Worm (Caenorhabditis elegans) whole organism, L3 larva: ENCODE results near the gene fig-1.

Experiments used
- R02D3.7 ChIP-seq: fragments of 150-350 bp; optimal IDR thresholded peaks from 2 replicates; lab custom pipeline; 2014; ENCODE audit warnings: missing biosample characterization, missing genetic modification characterization
- ZK546.5 ChIP-seq: sonication (generic microtip); optimal IDR thresholded peaks from 2 replicates; lab custom pipeline; 2017; ENCODE audit warnings: missing biosample characterization, missing genetic modification characterization
- aly-2 ChIP-seq: fragments of 150-350 bp; optimal IDR thresholded peaks from 2 replicates; lab custom pipeline; 2014; ENCODE audit warnings: missing biosample characterization, missing genetic modification characterization
- ceh-16 ChIP-seq: sonication (generic microtip); optimal IDR thresholded peaks from 2 replicates; lab custom pipeline; 2017; ENCODE audit warnings: missing biosample characterization, missing genetic modification characterization
- ceh-28 ChIP-seq: fragments of 150-350 bp; optimal IDR thresholded peaks from 2 replicates; lab custom pipeline; 2014; ENCODE audit warnings: missing biosample characterization, missing genetic modification reagents, missing genetic modification characterization
- egl-27 ChIP-seq: sonication (generic microtip); optimal IDR thresholded peaks from 4 replicates; lab custom pipeline; 2017; ENCODE audit warnings: missing biosample characterization, missing genetic modification reagents, missing genetic modification characterization
- egl-5 ChIP-seq: fragments of 150-350 bp; optimal IDR thresholded peaks from 2 replicates; lab custom pipeline; 2017; ENCODE audit warnings: missing biosample characterization, missing genetic modification reagents, missing genetic modification characterization, inconsistent platforms
- elt-2 ChIP-seq: sonication (generic microtip); optimal IDR thresholded peaks from 2 replicates; lab custom pipeline; 2016; ENCODE audit warnings: missing genetic modification reagents, mild to moderate bottlenecking, missing genetic modification characterization, missing compliant biosample characterization
- elt-3 ChIP-seq, 3 experiments: fragments of 150-350 bp in 1 of 3; sonication (generic microtip) in 2 of 3; optimal IDR thresholded peaks; 2 replicates in 2 of 3; 4 replicates in 1 of 3; lab custom pipeline; 2014 to 2017; ENCODE audit warnings: missing biosample characterization in 3 of 3, missing genetic modification characterization in 3 of 3
- fkh-10 ChIP-seq: sonication (generic microtip); optimal IDR thresholded peaks from 2 replicates; lab custom pipeline; 2017; ENCODE audit warnings: missing biosample characterization, missing genetic modification reagents, missing genetic modification characterization
- fkh-2 ChIP-seq: fragments of 150-350 bp; optimal IDR thresholded peaks from 2 replicates; lab custom pipeline; 2014; ENCODE audit warnings: missing biosample characterization, missing genetic modification reagents, missing genetic modification characterization
- fos-1 ChIP-seq: fragments of 150-350 bp; optimal IDR thresholded peaks from 2 replicates; lab custom pipeline; 2014; ENCODE audit warnings: missing biosample characterization, missing genetic modification characterization
- jun-1 ChIP-seq: fragments of 150-350 bp; optimal IDR thresholded peaks from 2 replicates; lab custom pipeline; 2014; ENCODE audit warnings: missing biosample characterization, missing genetic modification reagents, missing genetic modification characterization
- lin-15B ChIP-seq: fragments of 150-350 bp; optimal IDR thresholded peaks from 2 replicates; lab custom pipeline; 2014; ENCODE audit warnings: missing biosample characterization, missing genetic modification characterization
- lin-39 ChIP-seq: fragments of 150-350 bp; optimal IDR thresholded peaks from 2 replicates; lab custom pipeline; 2018; ENCODE audit warnings: missing biosample characterization, missing genetic modification reagents, missing genetic modification characterization
- lsy-12 ChIP-seq: sonication (generic microtip); optimal IDR thresholded peaks from 2 replicates; lab custom pipeline; 2016; ENCODE audit warnings: mild to moderate bottlenecking, missing genetic modification characterization, missing compliant biosample characterization
- mdl-1 ChIP-seq: fragments of 150-350 bp; optimal IDR thresholded peaks from 2 replicates; lab custom pipeline; 2014; ENCODE audit warnings: missing biosample characterization, missing genetic modification characterization
- mml-1 ChIP-seq: fragments of 150-350 bp; sonication (generic microtip); optimal IDR thresholded peaks from 3 replicates; lab custom pipeline; 2014; ENCODE audit warnings: missing biosample characterization, missing genetic modification characterization
- nfya-1 ChIP-seq: sonication (generic microtip); optimal IDR thresholded peaks from 2 replicates; lab custom pipeline; 2017; ENCODE audit warnings: missing genetic modification characterization, mild to moderate bottlenecking, missing compliant biosample characterization, antibody characterized with exemption, moderate library complexity; ENCODE audit not compliant: insufficient read depth
- nhr-11 ChIP-seq: fragments of 150-350 bp; optimal IDR thresholded peaks from 2 replicates; lab custom pipeline; 2014; ENCODE audit warnings: missing biosample characterization, missing genetic modification characterization
- nhr-12 ChIP-seq: fragments of 150-350 bp; optimal IDR thresholded peaks from 2 replicates; lab custom pipeline; 2014; ENCODE audit warnings: missing biosample characterization, missing genetic modification characterization
- nhr-23 ChIP-seq: fragments of 150-350 bp; optimal IDR thresholded peaks from 2 replicates; lab custom pipeline; 2014; ENCODE audit warnings: missing biosample characterization, missing genetic modification reagents, missing genetic modification characterization
- nhr-237 ChIP-seq: fragments of 150-350 bp; optimal IDR thresholded peaks from 2 replicates; lab custom pipeline; 2014; ENCODE audit warnings: missing biosample characterization, missing genetic modification characterization
- nhr-25 ChIP-seq: sonication (generic microtip); optimal IDR thresholded peaks from 2 replicates; lab custom pipeline; 2017; ENCODE audit warnings: missing biosample characterization, missing genetic modification characterization
- nhr-28 ChIP-seq: fragments of 150-350 bp; optimal IDR thresholded peaks from 2 replicates; lab custom pipeline; 2014; ENCODE audit warnings: missing biosample characterization, missing genetic modification characterization
- nhr-43 ChIP-seq: sonication (generic microtip); optimal IDR thresholded peaks from 2 replicates; lab custom pipeline; 2016; ENCODE audit warnings: mild to moderate bottlenecking, missing genetic modification characterization, missing compliant biosample characterization; ENCODE audit not compliant: poor library complexity, severe bottlenecking
- nhr-67 ChIP-seq: fragments of 150-350 bp; optimal IDR thresholded peaks from 2 replicates; lab custom pipeline; 2014; ENCODE audit warnings: missing biosample characterization, missing genetic modification characterization
- nhr-76 ChIP-seq: fragments of 150-350 bp; sonication (generic microtip); optimal IDR thresholded peaks from 5 replicates; lab custom pipeline; 2014; ENCODE audit warnings: missing biosample characterization, missing genetic modification characterization
- pha-4 ChIP-seq: fragments of 150-350 bp; optimal IDR thresholded peaks from 2 replicates; lab custom pipeline; 2014; ENCODE audit warnings: missing biosample characterization, missing genetic modification reagents, missing genetic modification characterization
- pqm-1 ChIP-seq: fragments of 150-350 bp; optimal IDR thresholded peaks from 2 replicates; lab custom pipeline; 2017; ENCODE audit warnings: missing biosample characterization, missing genetic modification characterization, inconsistent platforms
- sea-2 ChIP-seq: fragments of 150-350 bp; sonication (generic microtip); optimal IDR thresholded peaks from 4 replicates; lab custom pipeline; 2014; ENCODE audit warnings: missing biosample characterization, missing genetic modification reagents, missing genetic modification characterization
- skn-1 ChIP-seq: fragments of 150-350 bp; optimal IDR thresholded peaks from 2 replicates; lab custom pipeline; 2014; ENCODE audit warnings: missing biosample characterization, missing genetic modification characterization
- snpc-4 ChIP-seq: fragments of 150-350 bp; optimal IDR thresholded peaks from 2 replicates; lab custom pipeline; 2014; ENCODE audit warnings: missing biosample characterization, missing genetic modification characterization
- unc-39 ChIP-seq: sonication (generic microtip); optimal IDR thresholded peaks from 4 replicates; lab custom pipeline; 2017; ENCODE audit warnings: missing biosample characterization, missing genetic modification characterization
- zag-1 ChIP-seq: fragments of 150-350 bp; optimal IDR thresholded peaks from 2 replicates; lab custom pipeline; 2014; ENCODE audit warnings: missing biosample characterization, missing genetic modification characterization

Gene fig-1

DNA sequence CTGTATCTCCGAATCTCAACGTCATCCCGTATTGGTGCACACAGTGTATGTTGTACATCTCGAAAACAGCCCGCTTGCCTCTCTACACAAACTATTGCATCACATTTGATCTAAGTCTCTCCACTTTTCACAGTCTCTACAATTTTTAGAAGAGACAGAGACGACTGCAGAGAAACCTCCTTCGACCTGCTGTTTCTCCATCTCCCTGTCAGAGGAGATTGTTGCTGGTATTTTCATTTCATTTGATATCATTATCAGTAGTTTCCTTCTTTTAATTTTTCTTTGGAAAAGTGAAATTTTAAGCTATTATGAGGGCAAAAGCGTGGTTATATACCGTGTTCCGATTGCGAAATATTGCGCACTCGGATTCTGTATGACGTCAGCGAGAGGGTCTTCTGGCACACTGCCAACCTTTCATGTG lies 40.4 kb downstream of the fig-1 start (continued):
- TF ChIP-seq ceh-16 (tag; lab: Kevin White, UChicago), result no peak
- TF ChIP-seq egl-27 (tag; lab: Kevin White, UChicago), result peak; percentile 31
- TF ChIP-seq ceh-28, result peak; percentile 50
- no peak for TF ChIP-seq fkh-2
- peak; percentile 94 for TF ChIP-seq elt-2 (tag; lab: Kevin White, UChicago)
- no peak for TF ChIP-seq ZK546.5 (tag; lab: Kevin White, UChicago)
- TF ChIP-seq jun-1 (tag; lab: Kevin White, UChicago), result peak; percentile 44
- no peak for TF ChIP-seq sea-2 (GFP tag; lab: Kevin White, UChicago)
- no peak for TF ChIP-seq nhr-237 (tag; lab: Kevin White, UChicago)
- peak; percentile 20 for TF ChIP-seq nhr-76
- TF ChIP-seq egl-5 (tag; lab: Kevin White, UChicago), result no peak
- TF ChIP-seq lsy-12 (tag; lab: Kevin White, UChicago), result no peak
- TF ChIP-seq zag-1 (tag; lab: Kevin White, UChicago), result no peak
- TF ChIP-seq nhr-25 (tag; lab: Kevin White, UChicago), result peak; percentile 19

DNA sequence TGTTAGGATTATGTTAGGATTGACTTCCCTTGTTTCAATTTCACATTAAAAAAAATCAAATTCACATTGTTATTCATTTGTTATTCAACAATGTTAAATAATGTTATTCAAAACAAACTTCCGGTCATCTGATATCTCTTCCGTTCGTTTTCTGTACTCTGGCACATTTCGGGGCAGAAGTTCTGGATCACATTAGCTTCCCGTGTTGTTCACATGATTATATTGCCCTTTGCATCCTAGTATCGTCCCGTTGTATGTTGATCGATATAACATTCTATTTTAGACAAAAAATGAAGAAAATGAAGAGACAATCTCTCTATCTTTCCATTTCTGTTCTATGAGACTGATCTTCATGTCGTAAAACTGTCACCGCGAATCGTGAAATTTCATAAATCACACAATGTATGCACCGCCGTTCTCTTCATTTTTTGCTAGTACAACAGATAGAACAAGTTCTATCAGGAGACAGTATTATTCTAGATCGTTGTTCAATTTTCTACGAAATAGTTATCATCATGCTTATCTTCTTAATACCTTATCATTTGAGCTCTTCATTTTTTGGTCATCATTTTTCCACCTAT lies 40.9 kb downstream of the fig-1 start:
- TF ChIP-seq nhr-25 (tag; lab: Kevin White, UChicago), result peak; percentile 8
- TF ChIP-seq nhr-43, result peak; percentile 85
- peak; percentile 36 for TF ChIP-seq nhr-23 (tag; lab: Kevin White, UChicago)
- TF ChIP-seq fos-1 (tag; lab: Kevin White, UChicago), result peak; percentile 20
- TF ChIP-seq snpc-4 (tag; lab: Kevin White, UChicago), result no peak

DNA sequence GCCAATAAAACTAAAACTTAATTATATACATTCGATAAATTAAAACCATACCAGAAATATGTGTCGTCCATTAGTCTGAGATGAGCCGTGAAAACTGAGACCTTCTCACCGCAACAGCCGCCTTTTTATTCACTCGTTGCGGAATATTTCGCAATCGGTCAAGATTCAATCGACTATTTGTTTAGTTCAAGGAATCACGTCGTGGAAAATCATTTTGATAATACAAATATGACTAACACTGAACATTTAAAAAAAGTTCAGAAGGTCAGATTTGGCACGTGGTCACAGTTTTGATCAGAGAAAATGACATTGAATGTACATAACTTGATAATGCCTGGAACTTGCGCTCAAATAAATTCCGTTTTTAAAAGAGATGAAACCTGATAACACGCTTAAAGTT lies 42.3 kb downstream of the fig-1 start, which contains the start of gene F17C11.11:
F17C11.11 (minus strand) TSS at position 79 of the 400 bp plus-strand sequence.
- TF ChIP-seq nhr-23 (tag; lab: Kevin White, UChicago) (peak; percentile 4), pqm-1 (tag; lab: Kevin White, UChicago) (peak; percentile 62), unc-39 (tag; lab: Kevin White, UChicago) (no peak), nfya-1 (tag; lab: Kevin White, UChicago) (no peak), elt-2 (tag; lab: Kevin White, UChicago) (peak; percentile 77), fkh-10 (no peak), mml-1 (tag; lab: Kevin White, UChicago) (no peak), aly-2 (no peak), lin-39 (tag; lab: Kevin White, UChicago) (no peak), ceh-16 (tag; lab: Kevin White, UChicago) (no peak), pha-4 (tag; lab: Kevin White, UChicago) (peak; percentile 6)
- TF ChIP-seq, all 47 proteins: peak for 4

DNA sequence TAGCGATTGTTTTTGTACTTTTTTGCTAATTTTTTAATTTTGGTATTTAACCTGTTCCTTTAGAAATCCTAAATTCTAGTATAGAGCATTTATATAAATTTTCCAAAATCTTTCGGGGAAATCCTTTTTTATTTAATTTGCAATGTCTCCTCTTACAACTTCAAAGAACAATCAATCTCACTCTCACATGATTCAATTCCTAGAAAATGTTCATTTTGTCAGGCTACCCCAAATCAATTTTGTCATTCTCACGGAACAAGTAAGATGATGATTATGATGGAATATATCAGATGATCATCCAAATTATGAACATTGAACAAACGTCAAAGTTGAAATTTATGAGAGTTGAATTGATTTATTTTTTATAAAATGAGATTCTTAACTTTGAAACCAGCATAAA lies 43.7 kb downstream of the fig-1 start:
- TF ChIP-seq nhr-67, result no peak
- peak; percentile 85 for TF ChIP-seq fkh-10
- no peak for TF ChIP-seq ZK546.5 (tag; lab: Kevin White, UChicago)
- TF ChIP-seq skn-1, result no peak
- no peak for TF ChIP-seq egl-27 (tag; lab: Kevin White, UChicago)
- peak; percentile 37 for TF ChIP-seq nhr-11
- no peak for TF ChIP-seq elt-2 (tag; lab: Kevin White, UChicago)
- peak; percentile 42 for TF ChIP-seq nhr-43
- TF ChIP-seq zag-1 (tag; lab: Kevin White, UChicago), result no peak
- TF ChIP-seq nhr-23 (tag; lab: Kevin White, UChicago), result peak; percentile 58

DNA sequence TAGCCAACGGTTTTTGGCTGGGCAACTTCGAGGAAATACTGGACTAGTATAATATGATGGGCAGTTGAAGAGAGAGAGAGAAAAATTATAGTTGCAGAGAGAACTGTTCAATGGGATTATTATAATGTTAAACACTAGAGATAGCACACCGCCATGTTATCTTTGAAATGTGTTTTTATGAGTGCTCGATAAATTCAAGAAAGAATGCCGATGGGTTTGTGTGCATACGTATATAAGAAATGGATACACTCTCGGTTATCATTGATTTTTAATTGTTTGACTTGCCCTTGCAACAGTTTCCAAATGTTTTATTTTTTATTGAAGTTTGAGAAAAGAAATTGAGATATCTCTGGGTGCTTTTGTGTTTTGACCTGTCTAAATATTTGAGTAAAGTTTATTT lies 44.3 kb downstream of the fig-1 start, which contains the start of gene F17C11.12:
F17C11.12 (minus strand) TSS at position 240 of the 400 bp plus-strand sequence.
- TF ChIP-seq zag-1 (tag; lab: Kevin White, UChicago) (no peak), lin-39 (tag; lab: Kevin White, UChicago) (no peak), nhr-237 (tag; lab: Kevin White, UChicago) (no peak), lin-15B (tag; lab: Kevin White, UChicago) (no peak), aly-2 (no peak), mml-1 (tag; lab: Kevin White, UChicago) (no peak), nhr-12 (tag; lab: Kevin White, UChicago) (no peak), mdl-1 (tag; lab: Kevin White, UChicago) (no peak), nhr-67 (no peak), nfya-1 (tag; lab: Kevin White, UChicago) (no peak), pqm-1 (tag; lab: Kevin White, UChicago) (peak; percentile 86), ceh-28 (no peak), elt-2 (tag; lab: Kevin White, UChicago) (peak; percentile 91), nhr-28 (no peak), elt-3 (tag; optimal IDR thresholded peaks at IDR 0.05; lab: Kevin White, UChicago) (no peak), R02D3.7 (tag; lab: Kevin White, UChicago) (no peak), skn-1 (no peak)
